Worm (Caenorhabditis elegans): ENCODE measurements around the gene dpf-4.

The dpf-4 gene

DNA sequence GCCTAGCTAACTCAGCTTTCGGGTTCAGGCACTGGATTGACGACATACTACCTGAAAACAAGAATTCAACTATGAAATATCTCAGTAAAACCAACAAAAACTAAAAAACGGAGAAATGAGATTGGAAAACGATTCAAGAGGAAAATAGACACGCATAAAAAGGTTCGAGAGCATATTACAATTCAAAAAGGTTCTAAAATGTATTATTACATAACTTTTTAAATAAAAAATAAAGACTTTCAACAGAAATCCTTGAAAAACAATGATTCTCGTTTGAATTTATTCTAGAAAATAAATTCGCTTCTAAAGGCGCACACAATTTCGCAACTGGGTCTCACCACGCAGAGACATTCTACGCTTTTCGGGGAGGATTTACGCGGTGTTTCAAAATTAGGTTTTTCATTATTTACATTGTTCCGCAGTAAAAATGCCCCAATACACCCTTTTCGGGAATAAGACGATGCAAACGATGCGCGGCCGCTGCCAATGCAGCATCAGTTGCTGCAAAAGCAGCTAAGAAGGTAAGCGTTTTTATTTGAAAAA is 3.4 kb upstream of the dpf-4 start, which contains the start of the genes cct-6 and alh-9 (continued):
- TF ChIP-seq F16B12.6 (tag; optimal IDR thresholded peaks at IDR 0.05) (peak; percentile 53), fkh-10 (GFP tag; optimal IDR thresholded peaks at IDR 0.05) (peak; percentile 28), hlh-17 (GFP tag; optimal IDR thresholded peaks at IDR 0.05; ENCODE audit: borderline replicate concordance) (no peak), dpl-1 (GFP tag; optimal IDR thresholded peaks at IDR 0.05) (peak; percentile 95 to 98 (median 96)), C34B4.2 (tag; optimal IDR thresholded peaks at IDR 0.05) (no peak), lin-14 (GFP tag; optimal IDR thresholded peaks at IDR 0.05) (peak; percentile 79), swsn-7 (tag; optimal IDR thresholded peaks at IDR 0.05) (peak; percentile 75), isw-1 (GFP tag; IDR thresholded peaks at IDR 0.05) (peak; percentile 81), ceh-90 (tag; optimal IDR thresholded peaks at IDR 0.05) (peak; percentile 7), unc-62 (GFP tag; optimal IDR thresholded peaks at IDR 0.05) (no peak), xbp-1 (tag; optimal IDR thresholded peaks at IDR 0.05) (peak; percentile 81), C16A3.4 (tag; optimal IDR thresholded peaks at IDR 0.05) (peak; percentile 88), aly-2 (tag; optimal IDR thresholded peaks at IDR 0.05) (peak; percentile 15), efl-3 (GFP tag; optimal IDR thresholded peaks at IDR 0.05) (no peak), fkh-8 (tag; optimal IDR thresholded peaks at IDR 0.05) (peak; percentile 75), unc-30 (tag; optimal IDR thresholded peaks at IDR 0.05) (no peak), egl-13 (tag; optimal IDR thresholded peaks at IDR 0.05) (peak; percentile 42), aha-1 (tag; optimal IDR thresholded peaks at IDR 0.05) (no peak), nhr-237 (tag; optimal IDR thresholded peaks at IDR 0.05) (peak; percentile 63), elt-2 (tag; optimal IDR thresholded peaks at IDR 0.05) (peak; percentile 38), hpl-2 (GFP tag; optimal IDR thresholded peaks at IDR 0.05) (no peak), ces-1 (GFP tag; optimal IDR thresholded peaks at IDR 0.05) (no peak), lir-3 (tag; optimal IDR thresholded peaks at IDR 0.05; ENCODE audit: poor library complexity) (peak; percentile 42), unc-98 (GFP tag; IDR thresholded peaks at IDR 0.05) (no peak), nhr-12 (tag; optimal IDR thresholded peaks at IDR 0.05) (no peak), fkh-4 (tag; optimal IDR thresholded peaks at IDR 0.05; ENCODE audit: borderline replicate concordance) (no peak), snpc-4 (tag; optimal IDR thresholded peaks at IDR 0.05) (peak; percentile 51), ceh-63 (GFP tag; optimal IDR thresholded peaks at IDR 0.05) (no peak), elt-3 (tag; optimal IDR thresholded peaks at IDR 0.05) (peak in 3 of 6 experiments; percentile 24 to 92 (median 60)), lin-35 (GFP tag; optimal IDR thresholded peaks at IDR 0.05) (peak; percentile 98), nhr-47 (tag; optimal IDR thresholded peaks at IDR 0.05) (peak; percentile 81)

DNA sequence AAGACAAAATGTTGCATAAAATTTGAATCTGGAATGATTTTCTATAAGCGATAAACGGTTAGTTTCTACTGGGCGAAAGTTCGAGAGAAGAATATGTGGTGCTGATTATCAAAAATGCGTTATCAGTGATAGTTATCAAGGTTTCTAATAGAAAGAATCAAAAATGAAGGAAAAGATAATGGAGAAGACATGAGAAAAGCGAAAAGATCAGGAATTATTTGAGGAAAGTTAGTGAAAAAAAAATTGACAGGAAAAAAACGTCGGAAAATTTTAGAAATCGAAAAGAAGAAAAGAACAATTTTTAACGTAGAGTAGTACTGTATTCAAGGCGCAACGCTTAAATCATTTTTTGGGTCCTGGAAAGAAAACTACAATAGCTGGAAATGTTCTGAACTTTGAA is 4.7 kb downstream of the dpf-4 start, which contains the start of gene dnpp-1:
Gene dnpp-1 (minus strand): TSS at position 30 of the 400 bp plus-strand sequence.
- TF ChIP-seq ceh-90 (tag; optimal IDR thresholded peaks at IDR 0.05): no peak
- TF ChIP-seq egl-13 (tag; optimal IDR thresholded peaks at IDR 0.05): no peak
- TF ChIP-seq zip-4 (GFP tag; optimal IDR thresholded peaks at IDR 0.05): no peak
- peak; percentile 25 for TF ChIP-seq tlp-1 (tag; optimal IDR thresholded peaks at IDR 0.05)
- peak in 1 of 2 experiments; percentile 25 for TF ChIP-seq lin-35 (GFP tag; optimal IDR thresholded peaks at IDR 0.05)
- TF ChIP-seq nhr-76 (tag; optimal IDR thresholded peaks at IDR 0.05): no peak
- no peak for TF ChIP-seq sup-37 (GFP tag; optimal IDR thresholded peaks at IDR 0.05)
- no peak for TF ChIP-seq F16B12.6 (tag; optimal IDR thresholded peaks at IDR 0.05)
- no peak for TF ChIP-seq nhr-84 (tag; optimal IDR thresholded peaks at IDR 0.05)
- peak; percentile 36 for TF ChIP-seq pqm-1 (tag; optimal IDR thresholded peaks at IDR 0.05)
- no peak for TF ChIP-seq elt-3 (tag; optimal IDR thresholded peaks at IDR 0.05)
- TF ChIP-seq unc-130 (tag; optimal IDR thresholded peaks at IDR 0.05): no peak
- no peak for TF ChIP-seq jun-1 (tag; optimal IDR thresholded peaks at IDR 0.05)
- TF ChIP-seq unc-86 (tag; optimal IDR thresholded peaks at IDR 0.05): no peak
- TF ChIP-seq ztf-4 (tag; optimal IDR thresholded peaks at IDR 0.05): no peak
- TF ChIP-seq elt-2 (tag; optimal IDR thresholded peaks at IDR 0.05): peak; percentile 78
- no peak for TF ChIP-seq lin-13 (GFP tag; optimal IDR thresholded peaks at IDR 0.05)
- TF ChIP-seq fkh-8 (tag; optimal IDR thresholded peaks at IDR 0.05): no peak
- TF ChIP-seq blmp-1 (tag; optimal IDR thresholded peaks at IDR 0.05): peak; percentile 62
- no peak for TF ChIP-seq nhr-90 (tag; optimal IDR thresholded peaks at IDR 0.05; ENCODE audit: poor library complexity)
- no peak for TF ChIP-seq ces-1 (GFP tag; optimal IDR thresholded peaks at IDR 0.05)
- TF ChIP-seq C16A3.4 (tag; optimal IDR thresholded peaks at IDR 0.05): no peak
- TF ChIP-seq ztf-11 (tag; optimal IDR thresholded peaks at IDR 0.05): no peak
- no peak for TF ChIP-seq alr-1 (tag; optimal IDR thresholded peaks at IDR 0.05; ENCODE audit: borderline replicate concordance)

Data from whole organism, L1 larva.